Worm (Caenorhabditis elegans) whole organism, L1 larva: Measurements from ENCODE around the gene got-2.2.
A peak's percentile ranks its signal among the peaks of the same experiment; 100 is the strongest.

Experiments
- C04F5.9 ChIP-seq: sonication (generic microtip); optimal IDR thresholded peaks from 2 replicates; lab custom pipeline; 2016; ENCODE audit warnings: missing genetic modification characterization, missing compliant biosample characterization
- C16A3.4 ChIP-seq: fragments of 150-350 bp; optimal IDR thresholded peaks from 2 replicates; lab custom pipeline; 2014; ENCODE audit warnings: missing biosample characterization, missing genetic modification characterization
- F16B12.6 ChIP-seq: fragments of 150-350 bp; optimal IDR thresholded peaks from 2 replicates; lab custom pipeline; 2014; ENCODE audit warnings: missing biosample characterization, missing genetic modification characterization
- Y116A8C.19 ChIP-seq: sonication (generic microtip); optimal IDR thresholded peaks from 2 replicates; lab custom pipeline; 2016; ENCODE audit warnings: missing compliant biosample characterization, missing genetic modification characterization, borderline replicate concordance
- aly-2 ChIP-seq: fragments of 150-350 bp; optimal IDR thresholded peaks from 2 replicates; lab custom pipeline; 2014; ENCODE audit warnings: missing biosample characterization, missing genetic modification characterization
- ama-1 ChIP-seq: fragments of 150-350 bp; optimal IDR thresholded peaks from 2 replicates; lab custom pipeline; 2014
- blmp-1 ChIP-seq: fragments of 150-350 bp; optimal IDR thresholded peaks from 2 replicates; lab custom pipeline; 2014; ENCODE audit warnings: missing biosample characterization, missing genetic modification characterization
- ceh-63 ChIP-seq: fragments of 200-800 bp; sonication (Bioruptor generic); optimal IDR thresholded peaks from 2 replicates; lab custom pipeline; 2018; ENCODE audit warnings: mild to moderate bottlenecking, missing genetic modification characterization, missing compliant biosample characterization
- ceh-88 ChIP-seq: fragments of 200-800 bp; sonication (Bioruptor generic); IDR thresholded peaks from 2 replicates; pipeline ENCODE4 v1.3.6; 2022; ENCODE audit warnings: missing genetic modification characterization, missing compliant biosample characterization
- ceh-90 ChIP-seq: sonication (generic microtip); optimal IDR thresholded peaks from 2 replicates; lab custom pipeline; 2016; ENCODE audit warnings: missing genetic modification characterization, missing compliant biosample characterization
- ces-1 ChIP-seq: fragments of 150-350 bp; optimal IDR thresholded peaks from 2 replicates; lab custom pipeline; 2014; ENCODE audit warnings: missing biosample characterization, missing genetic modification reagents, missing genetic modification characterization
- dpl-1 ChIP-seq, 3 experiments: fragments of 150-350 bp in 2 of 3; sonication (generic microtip) in 1 of 3; optimal IDR thresholded peaks; 2 replicates each; lab custom pipeline; 2014 to 2017; ENCODE audit warnings: missing biosample characterization in 3 of 3, missing genetic modification characterization in 3 of 3, missing genetic modification reagents in 3 of 3
- dsc-1 ChIP-seq: sonication (generic microtip); optimal IDR thresholded peaks from 2 replicates; lab custom pipeline; 2016; ENCODE audit warnings: mild to moderate bottlenecking, missing genetic modification characterization, missing compliant biosample characterization
- efl-3 ChIP-seq: fragments of 200-800 bp; sonication (Bioruptor generic); optimal IDR thresholded peaks from 2 replicates; lab custom pipeline; 2018; ENCODE audit warnings: mild to moderate bottlenecking, missing genetic modification characterization, missing compliant biosample characterization
- egl-27 ChIP-seq, 2 experiments: fragments of 150-350 bp in 1 of 2; sonication (generic microtip); optimal IDR thresholded peaks; 3 replicates each; lab custom pipeline; 2017 to 2018; ENCODE audit warnings: missing biosample characterization in 2 of 2, missing genetic modification characterization in 2 of 2, missing genetic modification reagents in 2 of 2
- elt-2 ChIP-seq: sonication (generic microtip); optimal IDR thresholded peaks from 2 replicates; lab custom pipeline; 2016; ENCODE audit warnings: missing genetic modification characterization, mild to moderate bottlenecking, inconsistent platforms, missing compliant biosample characterization, missing genetic modification reagents
- elt-3 ChIP-seq, 6 experiments: fragments of 150-350 bp in 1 of 6; sonication (generic microtip); optimal IDR thresholded peaks; 2 replicates each; lab custom pipeline; 2017 to 2018; ENCODE audit warnings: missing biosample characterization in 6 of 6, missing genetic modification characterization in 6 of 6, inconsistent platforms in 1 of 6
- fos-1 ChIP-seq: fragments of 150-350 bp; optimal IDR thresholded peaks from 2 replicates; lab custom pipeline; 2014; ENCODE audit warnings: missing biosample characterization, missing genetic modification characterization
- grh-1 ChIP-seq: fragments of 200-800 bp; sonication (Bioruptor generic); IDR thresholded peaks from 2 replicates; pipeline ENCODE4 v1.3.6; 2022; ENCODE audit warnings: missing genetic modification reagents, missing genetic modification characterization, missing compliant biosample characterization
- hlh-17 ChIP-seq: fragments of 200-800 bp; sonication (Bioruptor generic); optimal IDR thresholded peaks from 2 replicates; lab custom pipeline; 2018; ENCODE audit warnings: missing genetic modification characterization, mild to moderate bottlenecking, missing compliant biosample characterization, moderate library complexity, borderline replicate concordance
- irx-1 ChIP-seq: sonication (generic microtip); optimal IDR thresholded peaks from 2 replicates; lab custom pipeline; 2016; ENCODE audit warnings: missing genetic modification characterization, missing compliant biosample characterization
- jun-1 ChIP-seq: fragments of 150-350 bp; optimal IDR thresholded peaks from 2 replicates; lab custom pipeline; 2014; ENCODE audit warnings: missing biosample characterization, missing genetic modification reagents, missing genetic modification characterization
- lin-13 ChIP-seq: fragments of 150-350 bp; optimal IDR thresholded peaks from 2 replicates; lab custom pipeline; 2014; ENCODE audit warnings: missing biosample characterization, missing genetic modification reagents, missing genetic modification characterization
- lin-14 ChIP-seq: fragments of 200-800 bp; sonication (Bioruptor generic); optimal IDR thresholded peaks from 2 replicates; lab custom pipeline; 2018; ENCODE audit warnings: mild to moderate bottlenecking, missing genetic modification characterization, moderate library complexity, missing compliant biosample characterization
- lin-15B ChIP-seq: fragments of 150-350 bp; sonication (generic microtip); optimal IDR thresholded peaks from 3 replicates; lab custom pipeline; 2014; ENCODE audit warnings: missing biosample characterization, missing genetic modification characterization
- lin-35 ChIP-seq, 2 experiments: fragments of 150-350 bp; optimal IDR thresholded peaks; 2 replicates each; lab custom pipeline; 2014; ENCODE audit warnings: missing biosample characterization in 2 of 2, missing genetic modification characterization in 2 of 2, missing genetic modification reagents in 2 of 2
- lin-39 ChIP-seq: fragments of 150-350 bp; optimal IDR thresholded peaks from 2 replicates; lab custom pipeline; 2014; ENCODE audit warnings: missing biosample characterization, missing genetic modification reagents, missing genetic modification characterization
- lir-3 ChIP-seq: sonication (generic microtip); optimal IDR thresholded peaks from 2 replicates; lab custom pipeline; 2016; ENCODE audit warnings: mild to moderate bottlenecking, missing genetic modification characterization, moderate library complexity, missing compliant biosample characterization; ENCODE audit not compliant: poor library complexity
- lsy-2 ChIP-seq, 2 experiments: fragments of 150-350 bp; optimal IDR thresholded peaks; 2 replicates each; lab custom pipeline; 2014; ENCODE audit warnings: missing biosample characterization in 2 of 2, missing genetic modification characterization in 2 of 2
- mab-9 ChIP-seq: fragments of 200-800 bp; sonication (Bioruptor generic); IDR thresholded peaks from 2 replicates; pipeline ENCODE4 v1.3.6; 2022; ENCODE audit warnings: missing genetic modification reagents, missing genetic modification characterization, missing compliant biosample characterization
- mef-2 ChIP-seq: fragments of 150-350 bp; optimal IDR thresholded peaks from 2 replicates; lab custom pipeline; 2014; ENCODE audit warnings: missing biosample characterization, missing genetic modification characterization
- mep-1 ChIP-seq: fragments of 150-350 bp; optimal IDR thresholded peaks from 2 replicates; lab custom pipeline; 2014; ENCODE audit warnings: missing biosample characterization, missing genetic modification characterization
- nhr-19 ChIP-seq: fragments of 200-800 bp; sonication (Bioruptor generic); conservative IDR thresholded peaks from 2 replicates; pipeline ENCODE4 v1.3.6; 2022; ENCODE audit warnings: missing genetic modification characterization, missing compliant biosample characterization
- nhr-237 ChIP-seq: fragments of 150-350 bp; optimal IDR thresholded peaks from 2 replicates; lab custom pipeline; 2014; ENCODE audit warnings: missing biosample characterization, missing genetic modification characterization
- nhr-28 ChIP-seq: fragments of 150-350 bp; optimal IDR thresholded peaks from 2 replicates; lab custom pipeline; 2014; ENCODE audit warnings: missing biosample characterization, missing genetic modification characterization
- nhr-47 ChIP-seq: sonication (generic microtip); optimal IDR thresholded peaks from 2 replicates; lab custom pipeline; 2016; ENCODE audit warnings: mild to moderate bottlenecking, missing genetic modification characterization, moderate library complexity, missing compliant biosample characterization
- nhr-71 ChIP-seq: sonication (generic microtip); optimal IDR thresholded peaks from 2 replicates; lab custom pipeline; 2016; ENCODE audit warnings: mild to moderate bottlenecking, missing genetic modification characterization, moderate library complexity, missing compliant biosample characterization
- nhr-84 ChIP-seq: sonication (generic microtip); optimal IDR thresholded peaks from 2 replicates; lab custom pipeline; 2017; ENCODE audit warnings: missing biosample characterization, missing genetic modification characterization
- nhr-85 ChIP-seq: sonication (generic microtip); peaks from one replicate; lab custom pipeline; 2016; ENCODE audit warnings: missing genetic modification characterization, inconsistent platforms, missing compliant biosample characterization
- pqm-1 ChIP-seq: sonication (generic microtip); optimal IDR thresholded peaks from 3 replicates; lab custom pipeline; 2017; ENCODE audit warnings: missing biosample characterization, missing genetic modification characterization
- rnt-1 ChIP-seq: sonication (generic microtip); optimal IDR thresholded peaks from 2 replicates; lab custom pipeline; 2016; ENCODE audit warnings: mild to moderate bottlenecking, missing genetic modification characterization, moderate library complexity, missing compliant biosample characterization
- skn-1 ChIP-seq: fragments of 150-350 bp; optimal IDR thresholded peaks from 2 replicates; lab custom pipeline; 2014; ENCODE audit warnings: missing biosample characterization, missing genetic modification characterization
- snu-23 ChIP-seq: sonication (generic microtip); optimal IDR thresholded peaks from 2 replicates; lab custom pipeline; 2016; ENCODE audit warnings: missing genetic modification characterization, missing compliant biosample characterization
- sptf-1 ChIP-seq: fragments of 150-350 bp; optimal IDR thresholded peaks from 2 replicates; lab custom pipeline; 2014; ENCODE audit warnings: missing biosample characterization, missing genetic modification characterization
- sup-37 ChIP-seq: fragments of 200-800 bp; sonication (Bioruptor generic); optimal IDR thresholded peaks from 2 replicates; lab custom pipeline; 2018; ENCODE audit warnings: mild to moderate bottlenecking, missing genetic modification characterization, missing compliant biosample characterization
- tbx-2 ChIP-seq: sonication (generic microtip); optimal IDR thresholded peaks from 2 replicates; lab custom pipeline; 2016; ENCODE audit warnings: missing genetic modification characterization, missing compliant biosample characterization
- tlp-1 ChIP-seq: fragments of 150-350 bp; optimal IDR thresholded peaks from 2 replicates; lab custom pipeline; 2014; ENCODE audit warnings: missing biosample characterization, missing genetic modification characterization
- unc-30 ChIP-seq: sonication (generic microtip); optimal IDR thresholded peaks from 2 replicates; lab custom pipeline; 2017; ENCODE audit warnings: missing biosample characterization, missing genetic modification characterization
- unc-62 ChIP-seq: fragments of 150-350 bp; optimal IDR thresholded peaks from 2 replicates; lab custom pipeline; 2014; ENCODE audit warnings: missing biosample characterization, missing genetic modification reagents, missing genetic modification characterization
- ztf-4 ChIP-seq: fragments of 150-350 bp; optimal IDR thresholded peaks from 2 replicates; lab custom pipeline; 2014; ENCODE audit warnings: missing biosample characterization, missing genetic modification characterization

got-2.2 gene

ce11 chrX:6255561-6255960 lies 14.8 kb downstream of the got-2.2 start (continued):
- no peak for TF ChIP-seq unc-62 (GFP tag; lab: Kevin White, UChicago)
- no peak for TF ChIP-seq Y116A8C.19
- TF ChIP-seq rnt-1 (tag; lab: Kevin White, UChicago) = peak; percentile 94
- TF ChIP-seq ceh-88 = peak; percentile 33; the same call in 1 of the 2 replicates
- no peak for TF ChIP-seq skn-1 (tag; lab: Kevin White, UChicago)
- peak; percentile 92 for TF ChIP-seq elt-2
- peak; percentile 89 for TF ChIP-seq snu-23 (GFP tag; lab: Kevin White, UChicago)
- no peak for TF ChIP-seq ces-1 (GFP tag; lab: Kevin White, UChicago)
- TF ChIP-seq grh-1 = peak; percentile 78
- TF ChIP-seq unc-30 (tag; lab: Kevin White, UChicago) = no peak
- peak; percentile 55 for TF ChIP-seq nhr-28 (tag; lab: Kevin White, UChicago)
- peak; percentile 65 for TF ChIP-seq C16A3.4 (tag; lab: Kevin White, UChicago)
- TF ChIP-seq F16B12.6 (tag; lab: Kevin White, UChicago) = no peak
- TF ChIP-seq elt-3 (tag; optimal IDR thresholded peaks at IDR 0.05; lab: Kevin White, UChicago) = peak in 2 of 6 experiments; percentile 71 to 86
- peak; percentile 92 for TF ChIP-seq ztf-4 (tag; lab: Kevin White, UChicago)
- TF ChIP-seq C04F5.9 = no peak
- peak; percentile 71 for TF ChIP-seq lin-39 (tag; lab: Kevin White, UChicago)
- no peak for TF ChIP-seq nhr-84 (tag; lab: Kevin White, UChicago)
- TF ChIP-seq mab-9 (GFP tag; lab: Robert Waterston, UW) = peak; percentile 48; the same call in 1 of the 2 replicates
- peak; percentile 90 for TF ChIP-seq tbx-2 (tag; lab: Kevin White, UChicago)
- no peak for TF ChIP-seq lin-15B
- peak; percentile 74 for TF ChIP-seq dsc-1 (tag; lab: Kevin White, UChicago)
- TF ChIP-seq ceh-63 (GFP tag; lab: Kevin White, UChicago) = no peak
- peak; percentile 74 for TF ChIP-seq ama-1
- TF ChIP-seq nhr-47 (tag; lab: Kevin White, UChicago) = peak; percentile 78
- peak; percentile 15 for TF ChIP-seq jun-1 (tag; lab: Kevin White, UChicago)
- no peak for TF ChIP-seq hlh-17 (GFP tag; lab: Kevin White, UChicago)
- peak; percentile 61 for TF ChIP-seq irx-1 (tag; lab: Kevin White, UChicago)
- TF ChIP-seq sup-37 = peak; percentile 56
- TF ChIP-seq sptf-1 = no peak
- no peak for TF ChIP-seq egl-27 (tag; optimal IDR thresholded peaks at IDR 0.05; lab: Kevin White, UChicago)
- peak; percentile 57 for TF ChIP-seq mep-1 (tag; lab: Kevin White, UChicago)
- TF ChIP-seq pqm-1 (tag; lab: Kevin White, UChicago) = no peak
- peak; percentile 19 for TF ChIP-seq fos-1 (tag; lab: Kevin White, UChicago)
- TF ChIP-seq tlp-1 (tag; lab: Kevin White, UChicago) = no peak
- TF ChIP-seq efl-3 (GFP tag; lab: Kevin White, UChicago) = no peak

DNA sequence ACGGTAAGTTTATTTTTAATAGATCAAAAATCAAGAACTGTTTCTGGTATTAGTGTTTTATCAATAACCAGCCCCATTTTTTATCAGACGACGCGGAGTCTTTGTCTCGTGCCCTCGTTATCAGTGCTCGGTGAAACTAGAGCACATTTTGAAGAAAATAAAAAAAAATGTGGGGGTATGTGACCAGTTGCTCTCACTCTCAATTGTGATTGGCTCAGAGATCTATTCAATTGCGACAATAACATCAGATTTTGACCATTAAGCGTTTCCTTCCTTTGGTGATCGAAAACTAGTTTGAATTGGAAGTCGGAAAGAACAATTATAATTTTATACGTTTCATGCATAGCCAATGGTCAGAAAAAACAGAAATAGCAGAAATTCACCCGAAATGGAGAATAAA lies 15.6 kb downstream of the got-2.2 start:
- peak; percentile 11; the same call in 1 of the 2 replicates for TF ChIP-seq nhr-19 (GFP tag; lab: Robert Waterston, UW)
- TF ChIP-seq dpl-1 (GFP tag; optimal IDR thresholded peaks at IDR 0.05; lab: Kevin White, UChicago) = no peak
- no peak for TF ChIP-seq ceh-88
- TF ChIP-seq elt-2 = peak; percentile 78
- peak; percentile 47 for TF ChIP-seq rnt-1 (tag; lab: Kevin White, UChicago)
- TF ChIP-seq efl-3 (GFP tag; lab: Kevin White, UChicago) = no peak
- TF ChIP-seq irx-1 (tag; lab: Kevin White, UChicago) = no peak
- no peak for TF ChIP-seq pqm-1 (tag; lab: Kevin White, UChicago)
- peak in 1 of 2 experiments; percentile 46 for TF ChIP-seq lsy-2 (tag; optimal IDR thresholded peaks at IDR 0.05; lab: Kevin White, UChicago)
- TF ChIP-seq ceh-90 = no peak
- TF ChIP-seq aly-2 (tag; lab: Kevin White, UChicago) = no peak
- no peak for TF ChIP-seq lin-13 (GFP tag; lab: Kevin White, UChicago)
- no peak for TF ChIP-seq blmp-1 (tag; lab: Kevin White, UChicago)
- TF ChIP-seq nhr-237 = no peak
- TF ChIP-seq jun-1 (tag; lab: Kevin White, UChicago) = no peak
- no peak for TF ChIP-seq egl-27 (tag; optimal IDR thresholded peaks at IDR 0.05; lab: Kevin White, UChicago)
- no peak for TF ChIP-seq nhr-47 (tag; lab: Kevin White, UChicago)
- no peak for TF ChIP-seq grh-1
- TF ChIP-seq nhr-85 = no peak
- peak in 1 of 2 experiments; percentile 32 for TF ChIP-seq lin-35 (GFP tag; optimal IDR thresholded peaks at IDR 0.05; lab: Kevin White, UChicago)
- no peak for TF ChIP-seq mab-9 (GFP tag; lab: Robert Waterston, UW)
- peak; percentile 3 for TF ChIP-seq snu-23 (GFP tag; lab: Kevin White, UChicago)
- no peak for TF ChIP-seq mef-2
- peak; percentile 50 for TF ChIP-seq nhr-71 (tag; lab: Kevin White, UChicago)
- peak; percentile 42 for TF ChIP-seq lin-14 (GFP tag; lab: Kevin White, UChicago)
- TF ChIP-seq ztf-4 (tag; lab: Kevin White, UChicago) = peak; percentile 31
- no peak for TF ChIP-seq lir-3 (tag; lab: Kevin White, UChicago)
- TF ChIP-seq fos-1 (tag; lab: Kevin White, UChicago) = peak; percentile 9
- TF ChIP-seq tlp-1 (tag; lab: Kevin White, UChicago) = no peak
